Fruit fly (Drosophila melanogaster): ENCODE results near the gene Aps.

DNA sequence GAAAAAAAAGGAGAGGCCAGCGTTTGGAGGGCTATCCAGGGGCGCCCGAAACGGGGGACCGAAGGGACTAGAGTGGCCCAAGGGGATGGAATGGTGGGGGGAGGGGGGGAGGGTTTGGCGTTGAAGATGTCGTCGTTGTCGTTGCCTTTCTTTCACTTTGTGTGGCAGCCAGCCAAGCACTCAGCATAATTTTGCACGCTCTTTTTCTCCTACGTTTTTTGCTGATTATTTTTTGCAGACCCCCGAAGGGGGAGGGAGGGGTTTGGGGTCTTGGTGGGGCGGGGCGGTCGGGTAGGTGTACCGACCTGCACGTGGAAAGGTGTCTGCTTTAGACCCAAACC lies 45.8 kb downstream of the Aps start:
- TF ChIP-seq sv (GFP tag; optimal IDR thresholded peaks at IDR 0.05) (no peak), pan (optimal IDR thresholded peaks at IDR 0.05) (no peak), jim (GFP tag; optimal IDR thresholded peaks at IDR 0.05) (no peak), Jra (GFP tag; optimal IDR thresholded peaks at IDR 0.05) (no peak)
